Fruit fly (Drosophila melanogaster) whole organism, prepupa: ENCODE measurements around the gene E5.

ENCODE experiments used
- CG10631 ChIP-seq: fragments of 200-800 bp; sonication (Bioruptor generic); optimal IDR thresholded peaks from 2 replicates; lab custom pipeline; 2016; ENCODE audit warnings: missing biosample characterization, missing genetic modification characterization
- CG10669 ChIP-seq: fragments of 200-800 bp; sonication (Bioruptor generic); optimal IDR thresholded peaks from 3 replicates; lab custom pipeline; 2018; ENCODE audit warnings: missing biosample characterization, mild to moderate bottlenecking, missing genetic modification characterization, moderate library complexity
- CG11294 ChIP-seq: fragments of 200-800 bp; sonication (Bioruptor generic); IDR thresholded peaks from 2 replicates; pipeline ENCODE4 v1.3.6; 2022; ENCODE audit warnings: missing biosample characterization, missing genetic modification characterization
- CG11762 ChIP-seq: fragments of 200-800 bp; sonication (Bioruptor generic); optimal IDR thresholded peaks from 3 replicates; lab custom pipeline; 2016; ENCODE audit warnings: missing biosample characterization, missing genetic modification characterization; ENCODE audit not compliant: insufficient read depth
- CG1621 ChIP-seq: fragments of 200-800 bp; sonication (Bioruptor generic); optimal IDR thresholded peaks from 3 replicates; lab custom pipeline; 2018; ENCODE audit warnings: missing biosample characterization, mild to moderate bottlenecking, missing genetic modification characterization
- CG31627 ChIP-seq: fragments of 200-800 bp; sonication (Bioruptor generic); optimal IDR thresholded peaks from 3 replicates; lab custom pipeline; 2016; ENCODE audit warnings: missing biosample characterization, missing genetic modification characterization
- CG32006 ChIP-seq: fragments of 200-800 bp; sonication (Bioruptor generic); optimal IDR thresholded peaks from 3 replicates; lab custom pipeline; 2017; ENCODE audit warnings: missing biosample characterization, mild to moderate bottlenecking, missing genetic modification characterization
- CG34406 ChIP-seq: fragments of 200-800 bp; sonication (Bioruptor generic); optimal IDR thresholded peaks from 3 replicates; lab custom pipeline; 2016; ENCODE audit warnings: missing biosample characterization, missing genetic modification characterization
- CG3919 ChIP-seq: fragments of 200-800 bp; sonication (Bioruptor generic); optimal IDR thresholded peaks from 3 replicates; lab custom pipeline; 2016; ENCODE audit warnings: missing biosample characterization, missing genetic modification characterization
- CG6163 ChIP-seq: fragments of 200-800 bp; sonication (Bioruptor generic); IDR thresholded peaks from 3 replicates; pipeline ENCODE4 v1.3.6; 2022; ENCODE audit warnings: missing biosample characterization, missing genetic modification characterization
- CG6276 ChIP-seq: fragments of 200-800 bp; sonication (Bioruptor generic); optimal IDR thresholded peaks from 2 replicates; lab custom pipeline; 2017; ENCODE audit warnings: missing biosample characterization, mild to moderate bottlenecking, missing genetic modification characterization
- CG6792 ChIP-seq: fragments of 200-800 bp; sonication (Bioruptor generic); optimal IDR thresholded peaks from 3 replicates; lab custom pipeline; 2016; ENCODE audit warnings: missing biosample characterization, missing genetic modification characterization
- CG6808 ChIP-seq: fragments of 200-800 bp; sonication (Bioruptor generic); optimal IDR thresholded peaks from 3 replicates; lab custom pipeline; 2017; ENCODE audit warnings: missing biosample characterization, missing genetic modification characterization, mild to moderate bottlenecking, moderate library complexity, missing genetic modification reagents
- CG6854 ChIP-seq: fragments of 200-800 bp; sonication (Bioruptor generic); optimal IDR thresholded peaks from 2 replicates; lab custom pipeline; 2017; ENCODE audit warnings: missing biosample characterization, mild to moderate bottlenecking, missing genetic modification characterization
- CG7368 ChIP-seq: fragments of 200-800 bp; sonication (Bioruptor generic); optimal IDR thresholded peaks from 3 replicates; lab custom pipeline; 2016; ENCODE audit warnings: missing biosample characterization, missing genetic modification characterization
- CG8119 ChIP-seq: fragments of 200-800 bp; sonication (Bioruptor generic); IDR thresholded peaks from 3 replicates; pipeline ENCODE4 v1.3.6; 2022; ENCODE audit warnings: missing biosample characterization, missing genetic modification characterization
- CG8319 ChIP-seq: fragments of 200-800 bp; sonication (Bioruptor generic); optimal IDR thresholded peaks from 3 replicates; lab custom pipeline; 2016; ENCODE audit warnings: missing biosample characterization, missing genetic modification characterization
- CG8632 ChIP-seq: fragments of 200-800 bp; sonication (Bioruptor generic); optimal IDR thresholded peaks from 3 replicates; lab custom pipeline; 2016; ENCODE audit warnings: missing biosample characterization, missing genetic modification characterization
- CG9139 ChIP-seq: fragments of 200-800 bp; sonication (Bioruptor generic); optimal IDR thresholded peaks from 3 replicates; lab custom pipeline; 2017; ENCODE audit warnings: missing biosample characterization, mild to moderate bottlenecking, missing genetic modification characterization
- Eip75B ChIP-seq: fragments of 200-800 bp; sonication (Bioruptor generic); optimal IDR thresholded peaks from 3 replicates; lab custom pipeline; 2016; ENCODE audit warnings: missing biosample characterization, missing genetic modification characterization
- Eip78C ChIP-seq: fragments of 200-800 bp; sonication (Bioruptor generic); peaks from one replicate; lab custom pipeline; 2016; ENCODE audit warnings: missing biosample characterization, missing genetic modification characterization
- Eip93F ChIP-seq: fragments of 200-800 bp; sonication (Bioruptor generic); optimal IDR thresholded peaks from 2 replicates; lab custom pipeline; 2016; ENCODE audit warnings: missing biosample characterization, mild to moderate bottlenecking, missing genetic modification characterization
- Ets21C ChIP-seq: fragments of 200-800 bp; sonication (Bioruptor generic); optimal IDR thresholded peaks from 3 replicates; lab custom pipeline; 2016; ENCODE audit warnings: missing biosample characterization, missing genetic modification characterization
- Ets96B ChIP-seq: fragments of 200-800 bp; optimal IDR thresholded peaks from 2 replicates; lab custom pipeline; 2019; ENCODE audit warnings: missing biosample characterization, mild to moderate bottlenecking, missing genetic modification characterization, moderate library complexity
- Hr38 ChIP-seq: sonication (Bioruptor generic); optimal IDR thresholded peaks from 2 replicates; lab custom pipeline; 2016; ENCODE audit warnings: missing biosample characterization, missing genetic modification characterization
- Hr4 ChIP-seq: fragments of 200-800 bp; sonication (Bioruptor generic); optimal IDR thresholded peaks from 3 replicates; lab custom pipeline; 2016; ENCODE audit warnings: missing biosample characterization, missing genetic modification characterization
- Lpt ChIP-seq: fragments of 200-800 bp; sonication (Bioruptor generic); optimal IDR thresholded peaks from 3 replicates; lab custom pipeline; 2016; ENCODE audit warnings: missing biosample characterization, missing genetic modification characterization
- Met ChIP-seq: fragments of 200-800 bp; sonication (Bioruptor generic); optimal IDR thresholded peaks from 3 replicates; lab custom pipeline; 2016; ENCODE audit warnings: missing biosample characterization, missing genetic modification characterization
- OdsH ChIP-seq: fragments of 200-800 bp; sonication (Bioruptor generic); optimal IDR thresholded peaks from 3 replicates; lab custom pipeline; 2016; ENCODE audit warnings: missing biosample characterization, missing genetic modification characterization
- Smox ChIP-seq: fragments of 200-800 bp; sonication (Bioruptor generic); optimal IDR thresholded peaks from 3 replicates; lab custom pipeline; 2016; ENCODE audit warnings: missing biosample characterization, missing genetic modification characterization
- Sox14 ChIP-seq: fragments of 200-800 bp; sonication (Bioruptor generic); optimal IDR thresholded peaks from 3 replicates; lab custom pipeline; 2016; ENCODE audit warnings: missing biosample characterization, missing genetic modification characterization
- Sox15 ChIP-seq: fragments of 200-800 bp; sonication (Bioruptor generic); optimal IDR thresholded peaks from 3 replicates; lab custom pipeline; 2016; ENCODE audit warnings: missing biosample characterization, missing genetic modification characterization
- achi ChIP-seq: fragments of 200-800 bp; sonication (Bioruptor generic); optimal IDR thresholded peaks from 3 replicates; lab custom pipeline; 2016; ENCODE audit warnings: missing biosample characterization, missing genetic modification characterization
- acj6 ChIP-seq: fragments of 200-800 bp; sonication (Bioruptor generic); optimal IDR thresholded peaks from 3 replicates; lab custom pipeline; 2016; ENCODE audit warnings: missing biosample characterization, missing genetic modification characterization
- cyc ChIP-seq: fragments of 200-800 bp; sonication (Bioruptor generic); optimal IDR thresholded peaks from 3 replicates; lab custom pipeline; 2016; ENCODE audit warnings: missing biosample characterization, missing genetic modification characterization
- dac ChIP-seq: fragments of 200-800 bp; sonication (Bioruptor generic); optimal IDR thresholded peaks from 2 replicates; lab custom pipeline; 2017; ENCODE audit warnings: missing biosample characterization, mild to moderate bottlenecking, missing genetic modification characterization
- dsx ChIP-seq: fragments of 200-800 bp; optimal IDR thresholded peaks from 3 replicates; lab custom pipeline; 2019; ENCODE audit warnings: missing biosample characterization, mild to moderate bottlenecking, missing genetic modification characterization, moderate library complexity; ENCODE audit not compliant: poor library complexity, severe bottlenecking
- eg ChIP-seq: fragments of 200-800 bp; sonication (Bioruptor generic); IDR thresholded peaks from 3 replicates; pipeline ENCODE4 v1.3.6; 2022; ENCODE audit warnings: missing biosample characterization, missing genetic modification characterization
- esn ChIP-seq: fragments of 200-800 bp; sonication (Bioruptor generic); optimal IDR thresholded peaks from 2 replicates; lab custom pipeline; 2016; ENCODE audit warnings: missing biosample characterization, mild to moderate bottlenecking, missing genetic modification characterization, moderate library complexity
- fd59A ChIP-seq: fragments of 200-800 bp; sonication (Bioruptor generic); optimal IDR thresholded peaks from 2 replicates; lab custom pipeline; 2017; ENCODE audit warnings: missing biosample characterization, mild to moderate bottlenecking, missing genetic modification characterization, missing genetic modification reagents
- fd85E ChIP-seq: fragments of 200-800 bp; sonication (Bioruptor generic); optimal IDR thresholded peaks from 3 replicates; lab custom pipeline; 2016; ENCODE audit warnings: missing biosample characterization, missing genetic modification characterization
- fkh ChIP-seq: fragments of 200-800 bp; sonication (Bioruptor generic); optimal IDR thresholded peaks from 3 replicates; lab custom pipeline; 2017; ENCODE audit warnings: missing biosample characterization, mild to moderate bottlenecking, missing genetic modification characterization, moderate library complexity
- net ChIP-seq: fragments of 200-800 bp; sonication (Bioruptor generic); optimal IDR thresholded peaks from 3 replicates; lab custom pipeline; 2016; ENCODE audit warnings: missing biosample characterization, missing genetic modification characterization
- pdm3 ChIP-seq: fragments of 200-800 bp; sonication (Bioruptor generic); optimal IDR thresholded peaks from 3 replicates; lab custom pipeline; 2016; ENCODE audit warnings: missing biosample characterization, missing genetic modification characterization
- ss ChIP-seq, 2 experiments: fragments of 200-800 bp; sonication (Bioruptor generic); optimal IDR thresholded peaks; 2 replicates in 1 of 2; 3 replicates in 1 of 2; lab custom pipeline; 2017 to 2018; ENCODE audit warnings: mild to moderate bottlenecking in 2 of 2, missing biosample characterization in 2 of 2, missing genetic modification characterization in 2 of 2, moderate library complexity in 1 of 2
- topi ChIP-seq: fragments of 200-800 bp; sonication (Bioruptor generic); optimal IDR thresholded peaks from 3 replicates; lab custom pipeline; 2016; ENCODE audit warnings: missing biosample characterization, missing genetic modification characterization
- vri ChIP-seq: fragments of 200-800 bp; sonication (Bioruptor generic); optimal IDR thresholded peaks from 3 replicates; lab custom pipeline; 2016; ENCODE audit warnings: missing biosample characterization, mild to moderate bottlenecking, missing genetic modification characterization

The E5 gene

DNA sequence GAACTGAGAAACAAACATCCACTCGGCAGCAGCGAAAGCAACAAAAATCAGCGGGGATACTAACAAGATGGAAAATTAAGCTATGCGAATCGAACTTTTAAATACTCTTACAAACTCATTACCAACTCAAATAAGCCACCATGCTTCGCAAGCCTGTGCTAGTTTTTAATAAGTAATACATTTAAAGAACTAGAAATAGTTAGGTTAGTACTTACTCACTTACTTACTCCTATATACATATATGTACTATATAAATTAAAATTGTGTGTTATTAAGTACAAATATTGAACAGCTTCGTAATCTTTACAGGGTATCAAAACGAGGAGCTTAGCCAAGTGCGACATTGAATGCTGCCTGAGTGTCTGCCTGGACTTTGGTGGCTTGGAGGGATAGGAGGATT lies 23.7 kb downstream of the E5 start (continued):
- TF ChIP-seq CG10669 (GFP tag; lab: Kevin White, UChicago) = peak; percentile 37
- TF ChIP-seq achi (GFP tag; lab: Kevin White, UChicago) = no peak
- peak; percentile 35 for TF ChIP-seq acj6 (GFP tag; lab: Kevin White, UChicago)
- no peak for TF ChIP-seq Eip93F
- TF ChIP-seq vri (GFP tag; lab: Kevin White, UChicago) = peak; percentile 18
- no peak for TF ChIP-seq CG6854 (GFP tag; lab: Kevin White, UChicago)
- TF ChIP-seq esn (GFP tag; lab: Kevin White, UChicago) = peak; percentile 49
- no peak for TF ChIP-seq CG11762 (GFP tag; lab: Kevin White, UChicago)
- TF ChIP-seq Met (GFP tag; lab: Kevin White, UChicago) = peak; percentile 51
- peak; percentile 2 for TF ChIP-seq Sox15
- peak; percentile 0 for TF ChIP-seq CG8632 (GFP tag; lab: Kevin White, UChicago)
- TF ChIP-seq eg = no peak
- TF ChIP-seq cyc (GFP tag; lab: Kevin White, UChicago) = peak; percentile 20
- TF ChIP-seq Eip78C (GFP tag; lab: Kevin White, UChicago) = peak; percentile 86
- TF ChIP-seq Lpt (GFP tag; lab: Kevin White, UChicago) = no peak
- TF ChIP-seq Sox14 (GFP tag; lab: Kevin White, UChicago) = peak; percentile 29

DNA sequence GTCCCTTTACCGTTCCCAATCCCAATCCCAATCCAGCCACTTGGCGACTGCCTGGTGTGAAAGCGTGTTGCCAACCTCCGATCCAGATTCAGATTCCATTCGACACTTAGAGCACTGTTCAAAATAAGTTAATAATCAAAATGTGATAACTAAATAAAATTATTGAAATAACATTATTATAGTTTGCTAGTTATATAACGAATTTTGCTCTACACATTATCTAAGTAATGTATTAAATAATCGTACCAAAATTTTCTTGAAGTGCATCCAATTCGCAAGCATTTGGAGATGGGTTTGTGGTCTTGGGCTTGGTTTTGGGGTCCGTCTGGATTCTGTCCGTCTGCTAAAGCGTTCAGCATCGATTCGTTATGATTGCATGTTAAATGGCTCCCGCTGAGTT lies 25.4 kb downstream of the E5 start:
- no peak for TF ChIP-seq Lpt (GFP tag; lab: Kevin White, UChicago)
- TF ChIP-seq CG6792 = peak; percentile 74
- TF ChIP-seq CG8319 (GFP tag; lab: Kevin White, UChicago) = peak; percentile 32
- TF ChIP-seq Eip78C (GFP tag; lab: Kevin White, UChicago) = peak; percentile 88
- peak; percentile 77 for TF ChIP-seq Ets96B (tag; lab: Kevin White, UChicago)
- TF ChIP-seq CG11294 (GFP tag; lab: Robert Waterston, UW) = no peak
- peak; percentile 76 for TF ChIP-seq acj6 (GFP tag; lab: Kevin White, UChicago)
- peak; percentile 74 for TF ChIP-seq vri (GFP tag; lab: Kevin White, UChicago)
- TF ChIP-seq pdm3 = peak; percentile 62
- TF ChIP-seq CG6276 (GFP tag; lab: Kevin White, UChicago) = no peak
- peak; percentile 88 for TF ChIP-seq esn (GFP tag; lab: Kevin White, UChicago)
- peak; percentile 9 for TF ChIP-seq Hr4 (GFP tag; lab: Kevin White, UChicago)
- peak; percentile 88 for TF ChIP-seq Met (GFP tag; lab: Kevin White, UChicago)
- TF ChIP-seq topi (GFP tag; lab: Kevin White, UChicago) = peak; percentile 81
- TF ChIP-seq CG6854 (GFP tag; lab: Kevin White, UChicago) = peak; percentile 46
- TF ChIP-seq CG6163 = peak; percentile 69
- peak; percentile 31 for TF ChIP-seq CG9139 (GFP tag; lab: Kevin White, UChicago)
- peak; percentile 69 for TF ChIP-seq net (GFP tag; lab: Kevin White, UChicago)
- TF ChIP-seq fd59A = peak; percentile 61
- peak; percentile 48 for TF ChIP-seq CG1621 (tag; lab: Kevin White, UChicago)
- no peak for TF ChIP-seq fd85E (GFP tag; lab: Kevin White, UChicago)
- TF ChIP-seq CG8119 = 0 out of 3 replicates have a peak, but pooled peaks have one; percentile 30
- TF ChIP-seq OdsH (GFP tag; lab: Kevin White, UChicago) = peak; percentile 70
- TF ChIP-seq CG6808 (GFP tag; lab: Kevin White, UChicago) = peak; percentile 61
- peak; percentile 76 for TF ChIP-seq cyc (GFP tag; lab: Kevin White, UChicago)
- no peak for TF ChIP-seq fkh (GFP tag; lab: Kevin White, UChicago)
- TF ChIP-seq Sox14 (GFP tag; lab: Kevin White, UChicago) = peak; percentile 59
- peak; percentile 32 for TF ChIP-seq CG32006 (GFP tag; lab: Kevin White, UChicago)
- peak; percentile 68 for TF ChIP-seq CG10669 (GFP tag; lab: Kevin White, UChicago)
- peak; percentile 66 for TF ChIP-seq CG31627 (GFP tag; lab: Kevin White, UChicago)
- TF ChIP-seq CG3919 = peak; percentile 74
- TF ChIP-seq CG8632 (GFP tag; lab: Kevin White, UChicago) = peak; percentile 73
- no peak for TF ChIP-seq Hr38 (GFP tag; lab: Kevin White, UChicago)
- peak; percentile 30 for TF ChIP-seq CG7368
- TF ChIP-seq Sox15 = peak; percentile 29
- TF ChIP-seq Eip93F = peak; percentile 81
- peak; percentile 83 for TF ChIP-seq Smox (GFP tag; lab: Kevin White, UChicago)
- peak; percentile 81 for TF ChIP-seq CG10631
- TF ChIP-seq achi (GFP tag; lab: Kevin White, UChicago) = peak; percentile 72
- peak; percentile 30 to 56 for TF ChIP-seq ss (GFP tag; optimal IDR thresholded peaks at IDR 0.05; lab: Kevin White, UChicago)
- TF ChIP-seq CG34406 = peak; percentile 70
- TF ChIP-seq eg = no peak
- TF ChIP-seq dsx (GFP tag; lab: Kevin White, UChicago) = peak; percentile 74
- TF ChIP-seq dac (GFP tag; lab: Kevin White, UChicago) = no peak
- TF ChIP-seq Eip75B (GFP tag; lab: Kevin White, UChicago) = peak; percentile 71
- TF ChIP-seq Ets21C (GFP tag; lab: Kevin White, UChicago) = peak; percentile 29
